Fruit fly (Drosophila melanogaster): ENCODE results near the gene Gr61a.

DNA sequence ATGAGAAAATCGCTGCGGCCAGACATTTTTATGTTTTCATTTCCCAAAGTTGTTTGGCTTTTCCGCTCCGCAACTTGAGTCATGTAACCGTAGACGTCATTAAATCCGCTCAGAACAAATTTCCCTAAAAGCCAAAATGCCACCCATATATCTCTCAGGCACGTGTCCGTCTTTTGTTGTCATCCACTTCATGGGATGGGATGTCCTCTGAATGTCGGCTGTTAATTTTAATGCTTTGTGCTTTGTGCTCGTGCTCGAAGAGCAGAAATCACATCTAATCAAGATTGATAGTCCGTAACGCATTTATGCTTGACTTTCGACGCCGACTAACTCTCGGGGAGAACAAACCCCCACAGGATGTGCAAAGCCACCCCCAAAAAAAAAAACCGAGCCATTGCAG lies 46.2 kb upstream of the Gr61a start:
- no peak for TF ChIP-seq CG6854 (GFP tag; optimal IDR thresholded peaks at IDR 0.05)
- TF ChIP-seq cyc (GFP tag; optimal IDR thresholded peaks at IDR 0.05): no peak
- no peak for TF ChIP-seq CG6163 (GFP tag; IDR thresholded peaks at IDR 0.05)
- TF ChIP-seq CG4318 (GFP tag; optimal IDR thresholded peaks at IDR 0.05): no peak
- no peak for TF ChIP-seq CG6792 (GFP tag; optimal IDR thresholded peaks at IDR 0.05)
- TF ChIP-seq Ets96B (tag; optimal IDR thresholded peaks at IDR 0.05): no peak
- TF ChIP-seq OdsH (GFP tag; optimal IDR thresholded peaks at IDR 0.05): no peak
- no peak for TF ChIP-seq CG15336 (GFP tag; IDR thresholded peaks at IDR 0.05)
- TF ChIP-seq CG11762 (GFP tag; optimal IDR thresholded peaks at IDR 0.05; ENCODE audit: insufficient read depth): no peak

Measured in whole organism, prepupa.